Worm (Caenorhabditis elegans): Measurements from ENCODE around the gene lurp-2.

DNA sequence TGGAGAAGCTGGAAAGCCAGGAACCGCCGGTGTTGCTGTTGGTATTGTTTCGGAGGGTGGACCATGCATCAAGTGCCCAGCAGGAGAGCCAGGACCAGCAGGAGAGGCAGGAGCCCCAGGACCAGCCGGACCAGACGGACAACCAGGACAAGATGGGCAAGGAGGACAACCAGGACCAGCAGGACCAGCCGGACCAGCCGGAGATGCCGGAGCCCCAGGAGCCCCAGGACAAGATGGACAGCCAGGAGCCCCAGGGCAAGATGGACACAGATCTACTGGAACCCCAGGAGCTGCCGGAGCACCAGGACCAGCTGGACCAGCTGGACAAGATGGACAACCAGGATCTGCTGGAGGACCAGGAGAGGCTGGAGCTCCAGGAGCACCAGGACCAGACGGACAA lies 10.6 kb upstream of the lurp-2 start:
- TF ChIP-seq nhr-19 (GFP tag; conservative IDR thresholded peaks at IDR 0.05) (no peak), nhr-237 (tag; optimal IDR thresholded peaks at IDR 0.05) (no peak), blmp-1 (tag; optimal IDR thresholded peaks at IDR 0.05) (no peak), fkh-4 (tag; optimal IDR thresholded peaks at IDR 0.05; ENCODE audit: borderline replicate concordance) (no peak)

All from whole organism, L1 larva.